Worm (Caenorhabditis elegans): ENCODE results near the gene cnnm-1.

cnnm-1 gene

DNA sequence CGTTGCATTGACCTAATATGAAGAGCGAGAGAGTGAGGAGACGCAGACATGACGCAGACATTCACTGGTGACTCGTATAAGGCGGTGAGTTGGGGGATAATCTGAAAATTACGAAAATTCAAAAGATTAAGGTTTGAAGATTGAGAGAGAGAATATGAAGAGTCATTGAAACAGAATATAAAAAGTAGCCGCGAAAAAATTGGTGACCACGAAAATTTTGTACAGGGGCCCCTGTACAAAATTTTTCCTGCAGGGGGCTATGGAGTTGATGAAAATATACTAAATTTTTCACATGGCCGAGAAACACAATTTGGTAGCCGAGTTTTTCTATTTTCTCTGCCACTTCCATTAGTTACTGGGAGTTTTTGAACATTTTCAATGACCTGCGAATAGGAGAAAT, at the start of gene cnnm-1:
Gene cnnm-1 (minus strand): TSS at position 101 of the 400 bp plus-strand sequence.
- TF ChIP-seq ceh-13 (GFP tag; optimal IDR thresholded peaks at IDR 0.05) (no peak), scrt-1 (GFP tag; IDR thresholded peaks at IDR 0.05) (no peak), tra-4 (tag; optimal IDR thresholded peaks at IDR 0.05) (no peak), hmg-4 (GFP tag; optimal IDR thresholded peaks at IDR 0.05) (no peak), B0310.2 (tag; optimal IDR thresholded peaks at IDR 0.05) (no peak), F13C5.2 (tag; optimal IDR thresholded peaks at IDR 0.05) (no peak), ets-7 (tag; optimal IDR thresholded peaks at IDR 0.05) (no peak), pes-1 (GFP tag; IDR thresholded peaks at IDR 0.05) (no peak), aly-1 (tag; optimal IDR thresholded peaks at IDR 0.05) (no peak), tbx-11 (GFP tag; IDR thresholded peaks at IDR 0.05) (no peak), hnd-1 (tag; optimal IDR thresholded peaks at IDR 0.05) (no peak), sea-1 (GFP tag; conservative IDR thresholded peaks at IDR 0.05) (no peak), flt-1 (GFP tag; IDR thresholded peaks at IDR 0.05) (no peak), hmbx-1 (tag; optimal IDR thresholded peaks at IDR 0.05) (no peak), ama-1 (optimal IDR thresholded peaks at IDR 0.05) (no peak), tbx-37 (GFP tag; conservative IDR thresholded peaks at IDR 0.05) (no peak), ceh-36 (tag; optimal IDR thresholded peaks at IDR 0.05) (no peak)

DNA sequence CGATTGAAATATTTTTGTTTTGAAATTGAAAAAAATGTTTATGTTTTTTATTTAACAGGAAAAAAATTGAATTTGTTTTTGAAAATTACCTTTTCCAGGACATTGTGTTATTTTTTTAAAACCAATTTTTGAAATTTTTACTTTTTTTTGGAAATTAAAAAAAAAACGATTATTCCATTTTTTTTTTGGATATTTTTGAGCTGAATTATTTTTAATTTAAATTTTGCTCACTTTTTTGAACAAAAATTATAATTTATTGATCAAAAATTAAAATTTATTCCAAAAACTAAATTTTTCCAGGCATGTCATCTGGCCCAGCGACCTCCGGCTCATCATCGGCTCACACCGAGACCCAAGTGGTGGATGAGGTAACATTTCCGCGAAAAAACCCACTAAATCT, 48.4 kb upstream of the cnnm-1 start, which contains the start of gene gtf-2E1:
Gene gtf-2E1 (plus strand): TSS at position 301 of the 400 bp plus-strand sequence.
- TF ChIP-seq ama-1 (optimal IDR thresholded peaks at IDR 0.05) (no peak), ceh-36 (tag; optimal IDR thresholded peaks at IDR 0.05) (no peak), sea-1 (GFP tag; conservative IDR thresholded peaks at IDR 0.05) (no peak), hmbx-1 (tag; optimal IDR thresholded peaks at IDR 0.05) (no peak), hmg-4 (GFP tag; optimal IDR thresholded peaks at IDR 0.05) (no peak), aly-1 (tag; optimal IDR thresholded peaks at IDR 0.05) (no peak), pes-1 (GFP tag; IDR thresholded peaks at IDR 0.05) (no peak), ceh-13 (GFP tag; optimal IDR thresholded peaks at IDR 0.05) (no peak), tbx-11 (GFP tag; IDR thresholded peaks at IDR 0.05) (no peak)

DNA sequence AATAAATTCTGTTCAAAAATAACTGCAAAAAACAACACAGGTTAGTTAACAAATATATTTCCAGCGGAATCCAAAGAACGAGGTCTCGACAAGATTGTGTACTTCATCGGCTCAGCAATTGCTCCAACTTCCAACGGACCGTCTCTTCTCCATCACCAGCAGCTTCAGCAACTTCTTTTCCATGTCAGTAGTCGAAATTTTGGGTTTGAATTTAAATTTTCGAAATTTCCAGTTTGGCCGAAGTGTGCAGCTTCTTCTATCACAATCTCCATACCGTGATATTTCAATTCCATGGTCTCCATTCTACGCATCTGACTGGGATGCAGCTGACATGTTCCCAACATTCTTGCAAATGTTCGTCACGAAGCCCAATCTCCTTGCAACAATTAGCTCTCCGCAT, 46.8 kb upstream of the cnnm-1 start:
- TF ChIP-seq ama-1 (optimal IDR thresholded peaks at IDR 0.05) (no peak), tra-4 (tag; optimal IDR thresholded peaks at IDR 0.05) (no peak), hmg-4 (GFP tag; optimal IDR thresholded peaks at IDR 0.05) (no peak), B0310.2 (tag; optimal IDR thresholded peaks at IDR 0.05) (no peak)

DNA sequence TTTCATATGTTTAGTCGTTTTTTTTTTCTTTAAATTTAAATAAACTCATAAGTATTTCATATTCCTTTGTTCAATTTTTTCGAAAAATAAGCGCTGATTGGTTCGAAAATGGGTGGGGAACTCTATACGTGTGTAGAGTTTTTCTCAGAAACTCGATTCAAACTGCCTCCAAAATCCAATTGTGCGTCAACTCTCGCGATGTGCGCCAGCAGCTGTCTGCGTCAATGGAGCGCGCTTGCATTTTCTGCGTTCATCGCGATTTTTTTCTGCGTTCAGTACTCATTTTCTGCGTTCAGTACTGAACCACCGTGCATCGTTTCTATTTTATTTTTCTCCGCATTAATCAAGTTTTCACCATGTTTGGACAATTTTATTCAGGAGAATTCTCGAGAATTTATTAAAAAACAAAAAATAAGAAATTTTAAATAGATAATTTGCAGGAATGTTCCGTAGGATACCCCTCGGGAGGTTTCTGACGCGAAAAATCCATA, 43.1 kb upstream of the cnnm-1 start, which contains the start of gene eelo-2:
Gene eelo-2 (plus strand): TSS at position 441 of the 491 bp plus-strand sequence.
- TF ChIP-seq ceh-13 (GFP tag; optimal IDR thresholded peaks at IDR 0.05) (no peak), hmg-4 (GFP tag; optimal IDR thresholded peaks at IDR 0.05) (peak; percentile 89), B0310.2 (tag; optimal IDR thresholded peaks at IDR 0.05) (no peak), tbx-37 (GFP tag; conservative IDR thresholded peaks at IDR 0.05) (peak; percentile 50; the same call in 1 of the 2 replicates), hmbx-1 (tag; optimal IDR thresholded peaks at IDR 0.05) (no peak), F13C5.2 (tag; optimal IDR thresholded peaks at IDR 0.05) (peak; percentile 92), hnd-1 (tag; optimal IDR thresholded peaks at IDR 0.05) (peak; percentile 22), pes-1 (GFP tag; IDR thresholded peaks at IDR 0.05) (peak; percentile 72), flt-1 (GFP tag; IDR thresholded peaks at IDR 0.05) (0 out of 2 replicates have a peak, but pooled peaks have one; percentile 36), scrt-1 (GFP tag; IDR thresholded peaks at IDR 0.05) (0 out of 2 replicates have a peak, but pooled peaks have one; percentile 31), tbx-11 (GFP tag; IDR thresholded peaks at IDR 0.05) (no peak), ceh-36 (tag; optimal IDR thresholded peaks at IDR 0.05) (peak; percentile 5), sea-1 (GFP tag; conservative IDR thresholded peaks at IDR 0.05) (no peak), tra-4 (tag; optimal IDR thresholded peaks at IDR 0.05) (no peak)

DNA sequence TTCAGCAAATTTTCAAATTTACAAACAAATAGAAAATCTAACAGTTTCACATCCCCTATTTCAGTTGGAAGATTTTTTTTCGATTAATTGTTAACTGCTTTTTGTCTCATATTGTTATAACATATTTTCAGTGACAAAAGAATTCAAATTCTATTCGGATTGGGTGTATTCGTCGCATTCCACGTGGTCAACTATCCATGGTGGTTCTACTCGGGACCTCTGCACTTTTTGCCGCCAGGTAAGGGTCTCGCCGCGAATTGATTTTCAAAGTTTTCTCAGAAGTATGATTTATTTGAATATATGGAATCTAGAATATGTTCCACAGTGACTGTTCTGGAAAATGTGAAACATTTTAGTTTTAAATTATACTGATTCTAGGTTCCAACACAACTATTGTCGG, 41.9 kb upstream of the cnnm-1 start:
- TF ChIP-seq ceh-36 (tag; optimal IDR thresholded peaks at IDR 0.05) (no peak), tbx-37 (GFP tag; conservative IDR thresholded peaks at IDR 0.05) (no peak), B0310.2 (tag; optimal IDR thresholded peaks at IDR 0.05) (no peak), aly-1 (tag; optimal IDR thresholded peaks at IDR 0.05) (no peak)

DNA sequence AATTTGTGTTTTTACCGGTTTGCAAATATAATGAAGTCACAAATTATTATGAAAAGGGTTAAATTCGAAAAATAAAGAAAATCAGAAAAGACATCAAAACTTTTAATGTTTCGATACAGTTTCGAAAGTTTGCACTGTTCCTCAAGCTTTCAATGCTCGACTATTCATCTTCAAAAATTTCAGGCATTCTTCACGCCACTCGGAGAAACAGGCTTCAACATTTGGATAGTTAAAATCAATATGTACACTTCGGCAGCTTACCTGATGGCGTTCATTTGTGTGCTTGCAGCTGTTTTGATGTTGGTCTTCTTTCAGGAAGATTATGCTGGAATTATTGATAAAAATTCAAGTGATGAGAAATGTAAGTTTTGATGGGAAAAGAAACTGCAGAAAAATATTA, 40.5 kb upstream of the cnnm-1 start:
- TF ChIP-seq ceh-13 (GFP tag; optimal IDR thresholded peaks at IDR 0.05) (no peak), sea-1 (GFP tag; conservative IDR thresholded peaks at IDR 0.05) (no peak), tbx-37 (GFP tag; conservative IDR thresholded peaks at IDR 0.05) (no peak), tbx-11 (GFP tag; IDR thresholded peaks at IDR 0.05) (no peak), flt-1 (GFP tag; IDR thresholded peaks at IDR 0.05) (no peak), ets-7 (tag; optimal IDR thresholded peaks at IDR 0.05) (no peak), hmg-4 (GFP tag; optimal IDR thresholded peaks at IDR 0.05) (no peak), pes-1 (GFP tag; IDR thresholded peaks at IDR 0.05) (no peak), hnd-1 (tag; optimal IDR thresholded peaks at IDR 0.05) (no peak), ceh-36 (tag; optimal IDR thresholded peaks at IDR 0.05) (no peak), aly-1 (tag; optimal IDR thresholded peaks at IDR 0.05) (no peak), scrt-1 (GFP tag; IDR thresholded peaks at IDR 0.05) (no peak), B0310.2 (tag; optimal IDR thresholded peaks at IDR 0.05) (no peak), hmbx-1 (tag; optimal IDR thresholded peaks at IDR 0.05) (no peak)

DNA sequence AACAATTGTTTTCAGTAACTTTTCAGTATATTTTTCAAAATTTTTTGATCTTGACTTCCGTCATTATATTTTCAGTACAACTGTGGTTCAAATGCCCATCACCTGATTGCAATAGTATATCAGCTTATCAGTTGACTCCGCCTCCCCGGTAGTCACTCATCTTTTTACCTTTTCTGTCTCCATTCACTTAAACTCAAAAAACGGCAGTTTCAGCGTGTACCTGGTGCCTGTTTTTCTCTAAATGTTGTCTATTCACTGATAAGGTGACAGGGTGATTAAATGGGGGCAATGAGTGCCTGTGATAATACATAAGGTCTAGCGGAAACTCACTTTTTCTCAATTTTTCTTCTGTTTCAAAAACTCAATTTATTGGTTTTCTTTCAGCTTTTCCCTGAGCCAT, 38.6 kb upstream of the cnnm-1 start, which contains the start of gene ZK550.2:
Gene ZK550.2 (plus strand): TSS at position 385 of the 400 bp plus-strand sequence.
- TF ChIP-seq B0310.2 (tag; optimal IDR thresholded peaks at IDR 0.05) (no peak), hmg-4 (GFP tag; optimal IDR thresholded peaks at IDR 0.05) (no peak), aly-1 (tag; optimal IDR thresholded peaks at IDR 0.05) (no peak), hnd-1 (tag; optimal IDR thresholded peaks at IDR 0.05) (no peak), pes-1 (GFP tag; IDR thresholded peaks at IDR 0.05) (no peak), ceh-13 (GFP tag; optimal IDR thresholded peaks at IDR 0.05) (no peak)

DNA sequence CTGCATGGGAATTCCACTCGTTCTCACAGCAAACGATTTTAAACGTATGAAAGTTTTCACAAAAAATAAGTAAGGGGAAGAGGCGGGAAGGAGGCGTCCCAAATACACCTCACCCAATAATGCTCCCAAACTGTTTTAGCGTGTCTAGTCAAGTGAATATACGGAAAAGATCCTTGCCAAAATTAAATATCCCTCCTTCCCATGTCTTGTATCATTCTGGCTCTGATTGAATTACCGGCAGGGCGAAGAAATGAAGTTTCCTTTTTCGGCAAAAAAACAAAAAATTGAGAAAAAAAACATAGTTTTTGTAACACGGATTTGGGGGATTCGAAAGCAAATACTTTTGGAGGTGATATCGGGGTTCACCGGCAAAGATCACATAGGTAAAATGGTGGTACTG, 32.3 kb upstream of the cnnm-1 start:
- no peak for TF ChIP-seq hnd-1 (tag; optimal IDR thresholded peaks at IDR 0.05)
- no peak for TF ChIP-seq tbx-37 (GFP tag; conservative IDR thresholded peaks at IDR 0.05)
- TF ChIP-seq B0310.2 (tag; optimal IDR thresholded peaks at IDR 0.05): no peak
- no peak for TF ChIP-seq ceh-36 (tag; optimal IDR thresholded peaks at IDR 0.05)
- TF ChIP-seq sea-1 (GFP tag; conservative IDR thresholded peaks at IDR 0.05): no peak
- TF ChIP-seq tra-4 (tag; optimal IDR thresholded peaks at IDR 0.05): no peak
- no peak for TF ChIP-seq hmg-4 (GFP tag; optimal IDR thresholded peaks at IDR 0.05)
- TF ChIP-seq ets-7 (tag; optimal IDR thresholded peaks at IDR 0.05): no peak
- no peak for TF ChIP-seq ama-1 (optimal IDR thresholded peaks at IDR 0.05)
- no peak for TF ChIP-seq hmbx-1 (tag; optimal IDR thresholded peaks at IDR 0.05)
- no peak for TF ChIP-seq scrt-1 (GFP tag; IDR thresholded peaks at IDR 0.05)
- no peak for TF ChIP-seq pes-1 (GFP tag; IDR thresholded peaks at IDR 0.05)
- no peak for TF ChIP-seq flt-1 (GFP tag; IDR thresholded peaks at IDR 0.05)
- no peak for TF ChIP-seq aly-1 (tag; optimal IDR thresholded peaks at IDR 0.05)
- no peak for TF ChIP-seq F13C5.2 (tag; optimal IDR thresholded peaks at IDR 0.05)
- no peak for TF ChIP-seq ceh-13 (GFP tag; optimal IDR thresholded peaks at IDR 0.05)
